Worm (Caenorhabditis elegans) whole organism, midembryonic: ENCODE measurements around the gene bli-2.

Experiments used
- T22C8.4 ChIP-seq: fragments of 200-800 bp; sonication (Bioruptor generic); IDR thresholded peaks from 2 replicates; pipeline ENCODE4 v1.3.6; 2022; ENCODE audit warnings: missing genetic modification characterization, missing compliant biosample characterization
- cog-1 ChIP-seq: sonication (generic microtip); optimal IDR thresholded peaks from 2 replicates; lab custom pipeline; 2016; ENCODE audit warnings: missing genetic modification characterization, missing compliant biosample characterization
- flt-1 ChIP-seq: fragments of 200-800 bp; sonication (Bioruptor generic); IDR thresholded peaks from 2 replicates; pipeline ENCODE4 v1.3.6; 2022; ENCODE audit warnings: missing genetic modification characterization, missing compliant biosample characterization
- klf-2 ChIP-seq: fragments of 200-800 bp; sonication (Bioruptor generic); conservative IDR thresholded peaks from 2 replicates; pipeline ENCODE4 v1.3.6; 2022; ENCODE audit warnings: missing genetic modification reagents, missing genetic modification characterization, missing compliant biosample characterization
- med-1 ChIP-seq: sonication (generic microtip); optimal IDR thresholded peaks from 2 replicates; lab custom pipeline; 2017; ENCODE audit warnings: missing genetic modification characterization, mild to moderate bottlenecking, missing compliant biosample characterization, antibody characterized with exemption, missing genetic modification reagents; ENCODE audit not compliant: insufficient read depth
- ref-1 ChIP-seq: fragments of 200-800 bp; sonication (Bioruptor generic); conservative IDR thresholded peaks from 2 replicates; pipeline ENCODE4 v1.3.6; 2022; ENCODE audit warnings: missing genetic modification reagents, missing genetic modification characterization, missing compliant biosample characterization
- tab-1 ChIP-seq: fragments of 200-800 bp; sonication (Bioruptor generic); IDR thresholded peaks from 2 replicates; pipeline ENCODE4 v1.3.6; 2022; ENCODE audit warnings: missing genetic modification characterization, missing compliant biosample characterization
- ztf-23 ChIP-seq: fragments of 200-800 bp; sonication (Bioruptor generic); IDR thresholded peaks from 2 replicates; pipeline ENCODE4 v1.3.6; 2022; ENCODE audit warnings: missing genetic modification reagents, missing genetic modification characterization, missing compliant biosample characterization
- ztf-29 ChIP-seq: fragments of 200-800 bp; sonication (Bioruptor generic); IDR thresholded peaks from 2 replicates; pipeline ENCODE4 v1.3.6; 2022; ENCODE audit warnings: missing genetic modification reagents, missing genetic modification characterization, missing compliant biosample characterization

DNA sequence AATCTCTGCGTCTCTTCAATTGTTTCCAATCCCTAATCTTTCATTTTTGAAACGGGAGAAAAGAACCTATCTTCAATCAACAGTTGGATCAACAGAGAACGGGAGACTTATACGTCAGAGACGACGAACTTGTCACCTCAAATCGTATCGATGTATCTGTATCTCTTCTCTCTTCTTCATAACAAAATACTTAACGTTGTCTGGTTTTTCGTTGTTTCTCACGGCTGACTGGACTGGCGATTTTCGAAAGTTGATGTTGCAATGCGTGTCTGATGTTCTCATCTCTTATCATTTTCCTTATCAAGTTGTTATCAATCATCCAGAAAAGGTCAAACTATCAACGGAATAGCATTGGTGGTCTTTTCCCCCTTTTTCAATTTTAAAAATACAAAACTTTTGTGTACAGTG lies 46.7 kb downstream of the bli-2 start:
- no peak for TF ChIP-seq ref-1 (GFP tag; lab: Robert Waterston, UW)
- TF ChIP-seq ztf-29 (GFP tag; lab: Robert Waterston, UW): no peak
- TF ChIP-seq tab-1 (GFP tag; lab: Robert Waterston, UW): no peak
- no peak for TF ChIP-seq cog-1 (tag; lab: Kevin White, UChicago)
- no peak for TF ChIP-seq ztf-23
- TF ChIP-seq klf-2: no peak
- TF ChIP-seq flt-1 (GFP tag; lab: Robert Waterston, UW): no peak
- TF ChIP-seq T22C8.4: no peak
- no peak for TF ChIP-seq med-1 (GFP tag; lab: Kevin White, UChicago)
